Fruit fly (Drosophila melanogaster) whole organism, embryonic: Measurements from ENCODE around the gene CARPB.
A peak's percentile ranks its signal among the peaks of the same experiment; 100 is the strongest.

Source experiments
- Ada2b ChIP-seq: fragments of 200-800 bp; sonication (Bioruptor generic); IDR thresholded peaks from 2 replicates; pipeline ENCODE4 v1.3.6; 2022; ENCODE audit warnings: missing biosample characterization, missing genetic modification characterization
- Adf1 ChIP-seq: fragments of 200-800 bp; sonication (Bioruptor generic); IDR thresholded peaks from 2 replicates; pipeline ENCODE4 v1.3.6; 2022; ENCODE audit warnings: missing biosample characterization, missing genetic modification characterization
- B-H1 ChIP-seq: fragments of 200-800 bp; sonication (Bioruptor generic); IDR thresholded peaks from 3 replicates; pipeline ENCODE4 v1.3.6; 2022; ENCODE audit warnings: missing biosample characterization, missing genetic modification characterization
- CG10366 ChIP-seq: fragments of 200-800 bp; sonication (Bioruptor generic); IDR thresholded peaks from 2 replicates; pipeline ENCODE4 v1.3.6; 2022; ENCODE audit warnings: missing biosample characterization, missing genetic modification characterization
- CG11085 ChIP-seq: fragments of 200-800 bp; sonication (Bioruptor generic); IDR thresholded peaks from 2 replicates; pipeline ENCODE4 v1.3.6; 2022; ENCODE audit warnings: missing biosample characterization, missing genetic modification characterization
- CG12071 ChIP-seq: fragments of 200-800 bp; sonication (Bioruptor generic); optimal IDR thresholded peaks from 3 replicates; lab custom pipeline; 2018; ENCODE audit warnings: missing biosample characterization, mild to moderate bottlenecking, missing genetic modification characterization
- CG12236 ChIP-seq: fragments of 200-800 bp; sonication (Bioruptor generic); optimal IDR thresholded peaks from 2 replicates; lab custom pipeline; 2016; ENCODE audit warnings: missing biosample characterization, missing genetic modification characterization
- CG1233 ChIP-seq: fragments of 200-800 bp; sonication (Bioruptor generic); optimal IDR thresholded peaks from 4 replicates; lab custom pipeline; 2018; ENCODE audit warnings: missing biosample characterization, mild to moderate bottlenecking, missing genetic modification characterization
- CG12659 ChIP-seq: fragments of 200-800 bp; sonication (Bioruptor generic); optimal IDR thresholded peaks from 3 replicates; lab custom pipeline; 2017; ENCODE audit warnings: mild to moderate bottlenecking, missing biosample characterization, missing genetic modification reagents, missing genetic modification characterization
- CG12769 ChIP-seq: fragments of 200-800 bp; sonication (Bioruptor generic); optimal IDR thresholded peaks from 2 replicates; lab custom pipeline; 2019; ENCODE audit warnings: missing biosample characterization, mild to moderate bottlenecking, missing genetic modification characterization, moderate library complexity
- CG13424 ChIP-seq: fragments of 200-800 bp; sonication (Bioruptor generic); optimal IDR thresholded peaks from 2 replicates; lab custom pipeline; 2019; ENCODE audit warnings: missing biosample characterization, mild to moderate bottlenecking, missing genetic modification characterization, moderate library complexity
- CG16779 ChIP-seq: fragments of 200-800 bp; sonication (Bioruptor generic); IDR thresholded peaks from 2 replicates; pipeline ENCODE4 v1.3.6; 2022; ENCODE audit warnings: missing biosample characterization, missing genetic modification characterization
- CG16815 ChIP-seq: fragments of 200-800 bp; sonication (Bioruptor generic); optimal IDR thresholded peaks from 3 replicates; lab custom pipeline; 2017; ENCODE audit warnings: missing biosample characterization, mild to moderate bottlenecking, missing genetic modification characterization
- CG17612 ChIP-seq: fragments of 200-800 bp; sonication (Bioruptor generic); IDR thresholded peaks from 2 replicates; pipeline ENCODE4 v1.3.6; 2022; ENCODE audit warnings: missing biosample characterization, missing genetic modification characterization
- CG1832 ChIP-seq: fragments of 200-800 bp; sonication (Bioruptor generic); optimal IDR thresholded peaks from 2 replicates; lab custom pipeline; 2017; ENCODE audit warnings: missing biosample characterization, mild to moderate bottlenecking, missing genetic modification characterization, inconsistent platforms
- CG18764 ChIP-seq: fragments of 200-800 bp; sonication (Bioruptor generic); optimal IDR thresholded peaks from 3 replicates; lab custom pipeline; 2016; ENCODE audit warnings: missing biosample characterization, missing genetic modification characterization
- CG2120 ChIP-seq: fragments of 200-800 bp; sonication (Bioruptor generic); optimal IDR thresholded peaks from 3 replicates; lab custom pipeline; 2016; ENCODE audit warnings: missing biosample characterization, missing genetic modification characterization
- CG3726 ChIP-seq: fragments of 200-800 bp; sonication (Bioruptor generic); IDR thresholded peaks from 3 replicates; pipeline ENCODE4, ENCODE4 v1.3.6; 2022; ENCODE audit warnings: missing biosample characterization, missing genetic modification characterization
- CG3995 ChIP-seq: fragments of 200-800 bp; sonication (Bioruptor generic); optimal IDR thresholded peaks from 3 replicates; lab custom pipeline; 2016; ENCODE audit warnings: missing biosample characterization, missing genetic modification characterization
- CG4404 ChIP-seq: fragments of 200-800 bp; sonication (Bioruptor generic); IDR thresholded peaks from 2 replicates; pipeline ENCODE4 v1.3.6; 2022; ENCODE audit warnings: missing biosample characterization, missing genetic modification characterization
- CG4617 ChIP-seq: fragments of 200-800 bp; sonication (Bioruptor generic); optimal IDR thresholded peaks from 3 replicates; lab custom pipeline; 2016; ENCODE audit warnings: missing biosample characterization, missing genetic modification characterization, borderline replicate concordance
- CG6175 ChIP-seq: fragments of 200-800 bp; sonication (Bioruptor generic); IDR thresholded peaks from 3 replicates; pipeline ENCODE4 v1.3.6; 2022; ENCODE audit warnings: missing biosample characterization, missing genetic modification characterization
- CG6254 ChIP-seq: fragments of 200-800 bp; sonication (Bioruptor generic); optimal IDR thresholded peaks from 3 replicates; lab custom pipeline; 2017; ENCODE audit warnings: mild to moderate bottlenecking, missing biosample characterization, missing genetic modification reagents, missing genetic modification characterization
- CG6813 ChIP-seq: fragments of 200-800 bp; sonication (Bioruptor generic); optimal IDR thresholded peaks from 2 replicates; lab custom pipeline; 2017; ENCODE audit warnings: missing biosample characterization, missing genetic modification characterization, mild to moderate bottlenecking, moderate library complexity, missing genetic modification reagents
- CG7786 ChIP-seq: fragments of 200-800 bp; sonication (Bioruptor generic); optimal IDR thresholded peaks from 2 replicates; lab custom pipeline; 2016; ENCODE audit warnings: missing biosample characterization, missing genetic modification characterization
- CHES-1-like ChIP-seq: fragments of 200-800 bp; sonication (Bioruptor generic); optimal IDR thresholded peaks from 2 replicates; lab custom pipeline; 2016; ENCODE audit warnings: missing biosample characterization, missing genetic modification characterization
- CoRest ChIP-seq: fragments of 200-800 bp; sonication (Bioruptor generic); optimal IDR thresholded peaks from 3 replicates; lab custom pipeline; 2018; ENCODE audit warnings: missing biosample characterization, mild to moderate bottlenecking, missing genetic modification characterization, moderate library complexity
- Dek ChIP-seq: fragments of 200-800 bp; sonication (Bioruptor generic); optimal IDR thresholded peaks from 3 replicates; lab custom pipeline; 2019; ENCODE audit warnings: missing biosample characterization, mild to moderate bottlenecking, missing genetic modification characterization, moderate library complexity
- E2f1 ChIP-seq: fragments of 200-800 bp; sonication (Bioruptor generic); IDR thresholded peaks from 2 replicates; pipeline ENCODE4 v1.3.6; 2022; ENCODE audit warnings: missing biosample characterization, missing genetic modification characterization
- HHEX ChIP-seq: fragments of 200-800 bp; sonication (Bioruptor generic); optimal IDR thresholded peaks from 3 replicates; lab custom pipeline; 2017; ENCODE audit warnings: missing biosample characterization, mild to moderate bottlenecking, missing genetic modification characterization, missing genetic modification reagents
- HLH54F ChIP-seq: fragments of 200-800 bp; sonication (Bioruptor generic); optimal IDR thresholded peaks from 3 replicates; lab custom pipeline; 2016; ENCODE audit warnings: missing biosample characterization, missing genetic modification characterization
- Lpt ChIP-seq: fragments of >200 bp; optimal IDR thresholded peaks from 2 replicates; lab custom pipeline; 2018; ENCODE audit warnings: missing biosample characterization, missing genetic modification characterization
- Med ChIP-seq: fragments of 200-800 bp; sonication (Bioruptor generic); peaks from one replicate; lab custom pipeline; 2016; ENCODE audit warnings: missing biosample characterization, missing genetic modification characterization, mild to moderate bottlenecking, inconsistent platforms, moderate library complexity
- Meics ChIP-seq: fragments of 200-800 bp; sonication (Bioruptor generic); optimal IDR thresholded peaks from 2 replicates; lab custom pipeline; 2017; ENCODE audit warnings: missing biosample characterization, mild to moderate bottlenecking, missing genetic modification characterization
- NK7.1 ChIP-seq: fragments of 200-800 bp; sonication (Bioruptor generic); optimal IDR thresholded peaks from 3 replicates; lab custom pipeline; 2016; ENCODE audit warnings: missing biosample characterization, missing genetic modification characterization
- Oli ChIP-seq: fragments of 200-800 bp; sonication (Bioruptor generic); optimal IDR thresholded peaks from 2 replicates; lab custom pipeline; 2018; ENCODE audit warnings: missing biosample characterization, mild to moderate bottlenecking, missing genetic modification characterization, moderate library complexity
- bab2 ChIP-seq: fragments of 200-800 bp; sonication (Bioruptor generic); optimal IDR thresholded peaks from 2 replicates; lab custom pipeline; 2016; ENCODE audit warnings: missing biosample characterization, missing genetic modification characterization
- cg ChIP-seq: fragments of 200-800 bp; sonication (Bioruptor generic); optimal IDR thresholded peaks from 3 replicates; lab custom pipeline; 2019; ENCODE audit warnings: missing biosample characterization, mild to moderate bottlenecking, missing genetic modification characterization, moderate library complexity
- da ChIP-seq: fragments of 200-800 bp; sonication (Bioruptor generic); optimal IDR thresholded peaks from 2 replicates; lab custom pipeline; 2016; ENCODE audit warnings: missing biosample characterization, missing genetic modification characterization
- dmrt11E ChIP-seq: fragments of 200-800 bp; sonication (Bioruptor generic); optimal IDR thresholded peaks from 3 replicates; lab custom pipeline; 2018; ENCODE audit warnings: missing biosample characterization, mild to moderate bottlenecking, missing genetic modification characterization, moderate library complexity
- eve ChIP-seq, 2 experiments: fragments of >200 bp; optimal IDR thresholded peaks; 2 replicates each; lab custom pipeline; 2017; ENCODE audit warnings: missing biosample characterization in 2 of 2, missing genetic modification characterization in 2 of 2
- hth ChIP-seq: fragments of >200 bp; optimal IDR thresholded peaks from 2 replicates; lab custom pipeline; 2017; ENCODE audit warnings: inconsistent platforms
- lbe ChIP-seq: fragments of 200-800 bp; sonication (Bioruptor generic); optimal IDR thresholded peaks from 2 replicates; lab custom pipeline; 2016; ENCODE audit warnings: missing biosample characterization, mild to moderate bottlenecking, missing genetic modification characterization
- lov ChIP-seq, 2 experiments: fragments of 200-800 bp in 1 of 2; fragments of >200 bp in 1 of 2; sonication (Bioruptor generic) in 1 of 2; IDR thresholded peaks in 1 of 2; optimal IDR thresholded peaks in 1 of 2; 2 replicates in 1 of 2; 3 replicates in 1 of 2; pipeline versions ENCODE4 v1.3.6 to Lab custom; 2017 to 2022; ENCODE audit warnings: missing biosample characterization in 1 of 2, missing genetic modification characterization in 1 of 2
- pb ChIP-seq: fragments of 200-800 bp; sonication (Bioruptor generic); optimal IDR thresholded peaks from 3 replicates; lab custom pipeline; 2016; ENCODE audit warnings: missing biosample characterization, missing genetic modification characterization
- phol ChIP-seq: fragments of 200-800 bp; sonication (Bioruptor generic); optimal IDR thresholded peaks from 3 replicates; lab custom pipeline; 2018; ENCODE audit warnings: missing biosample characterization, mild to moderate bottlenecking, missing genetic modification characterization, moderate library complexity
- pita ChIP-seq: fragments of 200-800 bp; sonication (Bioruptor generic); optimal IDR thresholded peaks from 2 replicates; lab custom pipeline; 2017; ENCODE audit warnings: missing biosample characterization, mild to moderate bottlenecking, missing genetic modification characterization
- pros ChIP-seq: fragments of 200-800 bp; sonication (Bioruptor generic); optimal IDR thresholded peaks from 3 replicates; lab custom pipeline; 2019; ENCODE audit warnings: missing biosample characterization, mild to moderate bottlenecking, missing genetic modification characterization, moderate library complexity
- scrt ChIP-seq: fragments of 200-800 bp; sonication (Bioruptor generic); optimal IDR thresholded peaks from 2 replicates; lab custom pipeline; 2018; ENCODE audit warnings: missing biosample characterization, mild to moderate bottlenecking, missing genetic modification characterization, moderate library complexity
- sisA ChIP-seq: fragments of 200-800 bp; sonication (Bioruptor generic); IDR thresholded peaks from 2 replicates; pipeline ENCODE4 v1.3.6; 2022; ENCODE audit warnings: missing biosample characterization, missing genetic modification characterization
- slp2 ChIP-seq: fragments of 200-800 bp; sonication (Bioruptor generic); optimal IDR thresholded peaks from 2 replicates; lab custom pipeline; 2016; ENCODE audit warnings: missing biosample characterization, missing genetic modification characterization
- trh ChIP-seq: fragments of 200-800 bp; sonication (Bioruptor generic); optimal IDR thresholded peaks from 2 replicates; lab custom pipeline; 2016; ENCODE audit warnings: missing biosample characterization, missing genetic modification characterization

The CARPB gene

dm6 chrX:9787363-9787762 is 4.3 kb downstream of the CARPB start (continued):
- TF ChIP-seq B-H1, result no peak
- no peak for TF ChIP-seq CG12236 (GFP tag; lab: Kevin White, UChicago)
- TF ChIP-seq CG4617 (GFP tag; lab: Kevin White, UChicago), result no peak
- no peak for TF ChIP-seq CG12659
- TF ChIP-seq Med, result peak; percentile 59
- TF ChIP-seq lbe (GFP tag; lab: Kevin White, UChicago), result no peak
- no peak for TF ChIP-seq HLH54F
- TF ChIP-seq CG13424 (tag; lab: Kevin White, UChicago), result peak; percentile 30
- TF ChIP-seq HHEX, result no peak
- no peak for TF ChIP-seq Dek
- no peak for TF ChIP-seq bab2 (GFP tag; lab: Kevin White, UChicago)
- no peak for TF ChIP-seq slp2
- TF ChIP-seq eve (GFP tag; optimal IDR thresholded peaks at IDR 0.05; lab: Kevin White, UChicago), result no peak
- TF ChIP-seq CG7786 (GFP tag; lab: Kevin White, UChicago), result no peak
- TF ChIP-seq pros (GFP tag; lab: Kevin White, UChicago), result no peak
- TF ChIP-seq cg (GFP tag; lab: Kevin White, UChicago), result no peak
- peak; percentile 15; the same call in 1 of the 2 replicates for TF ChIP-seq sisA (GFP tag; lab: Robert Waterston, UW)
- TF ChIP-seq CG6813 (GFP tag; lab: Kevin White, UChicago), result no peak
- TF ChIP-seq dmrt11E (tag; lab: Kevin White, UChicago), result peak; percentile 1
- peak; percentile 22 for TF ChIP-seq CG6254 (GFP tag; lab: Kevin White, UChicago)
- no peak for TF ChIP-seq CG3995 (GFP tag; lab: Kevin White, UChicago)
- TF ChIP-seq E2f1 (GFP tag; lab: Robert Waterston, UW), result peak; percentile 7; the same call in 1 of the 2 replicates
- TF ChIP-seq CG6175 (GFP tag; lab: Robert Waterston, UW), result no peak
- TF ChIP-seq phol, result peak; percentile 40
- TF ChIP-seq pb (GFP tag; lab: Kevin White, UChicago), result no peak
- TF ChIP-seq Meics (GFP tag; lab: Kevin White, UChicago), result no peak
- TF ChIP-seq CoRest, result peak; percentile 19
- TF ChIP-seq hth (lab: Kevin White, UChicago), result no peak
- no peak for TF ChIP-seq CG12769 (tag; lab: Kevin White, UChicago)
- no peak for TF ChIP-seq CHES-1-like (GFP tag; lab: Kevin White, UChicago)
- TF ChIP-seq CG2120 (GFP tag; lab: Kevin White, UChicago), result no peak
- no peak for TF ChIP-seq CG3726 (GFP tag; lab: Robert Waterston, UW)
- no peak for TF ChIP-seq lov (optimal IDR thresholded peaks at IDR 0.05; lab: Kevin White, UChicago)
- no peak for TF ChIP-seq lov (GFP tag; IDR thresholded peaks at IDR 0.05; lab: Robert Waterston, UW)
- no peak for TF ChIP-seq CG11085 (GFP tag; lab: Robert Waterston, UW)
- TF ChIP-seq Lpt, result no peak
- TF ChIP-seq CG18764 (GFP tag; lab: Kevin White, UChicago), result no peak
- TF ChIP-seq da (GFP tag; lab: Kevin White, UChicago), result no peak
- TF ChIP-seq scrt (GFP tag; lab: Kevin White, UChicago), result no peak
- no peak for TF ChIP-seq pita (GFP tag; lab: Kevin White, UChicago)
- TF ChIP-seq CG10366, result no peak
- no peak for TF ChIP-seq CG1832 (GFP tag; lab: Kevin White, UChicago)
- no peak for TF ChIP-seq Adf1 (GFP tag; lab: Robert Waterston, UW)
- TF ChIP-seq Oli, result peak; percentile 26
- no peak for TF ChIP-seq trh (GFP tag; lab: Kevin White, UChicago)
- TF ChIP-seq Ada2b, result no peak; the same call in 1 of the 2 replicates
- TF ChIP-seq CG16815 (GFP tag; lab: Kevin White, UChicago), result no peak
- no peak for TF ChIP-seq CG4404 (GFP tag; lab: Robert Waterston, UW)
- TF ChIP-seq CG12071 (GFP tag; lab: Kevin White, UChicago), result no peak
- TF ChIP-seq NK7.1 (GFP tag; lab: Kevin White, UChicago), result no peak
- TF ChIP-seq CG17612, result no peak
- no peak for TF ChIP-seq CG16779
- no peak for TF ChIP-seq CG1233 (GFP tag; lab: Kevin White, UChicago)
